Fruit fly (Drosophila melanogaster) whole organism, embryonic: ENCODE data around the gene CG31174.

Experiments
- B-H2 ChIP-seq: fragments of 200-800 bp; sonication (Bioruptor generic); optimal IDR thresholded peaks from 2 replicates; lab custom pipeline; 2018; ENCODE audit warnings: missing biosample characterization, mild to moderate bottlenecking, missing genetic modification characterization
- Blimp-1 ChIP-seq: fragments of 200-800 bp; sonication (Bioruptor generic); optimal IDR thresholded peaks from 3 replicates; lab custom pipeline; 2018; ENCODE audit warnings: missing biosample characterization, missing genetic modification characterization, mild to moderate bottlenecking, moderate library complexity, missing genetic modification reagents
- CG10979 ChIP-seq: fragments of 200-800 bp; sonication (Bioruptor generic); optimal IDR thresholded peaks from 2 replicates; lab custom pipeline; 2018; ENCODE audit warnings: missing biosample characterization, mild to moderate bottlenecking, missing genetic modification characterization, moderate library complexity
- CG11560 ChIP-seq: fragments of 200-800 bp; sonication (Bioruptor generic); IDR thresholded peaks from 3 replicates; pipeline ENCODE4 v1.3.6; 2022; ENCODE audit warnings: missing biosample characterization, missing genetic modification characterization
- CG11695 ChIP-seq: fragments of 200-800 bp; sonication (Bioruptor generic); IDR thresholded peaks from 3 replicates; pipeline ENCODE4 v1.3.6; 2022; ENCODE audit warnings: missing biosample characterization, missing genetic modification characterization
- CG12071 ChIP-seq: fragments of 200-800 bp; sonication (Bioruptor generic); optimal IDR thresholded peaks from 3 replicates; lab custom pipeline; 2018; ENCODE audit warnings: missing biosample characterization, mild to moderate bottlenecking, missing genetic modification characterization
- CG12769 ChIP-seq: fragments of 200-800 bp; sonication (Bioruptor generic); optimal IDR thresholded peaks from 2 replicates; lab custom pipeline; 2019; ENCODE audit warnings: missing biosample characterization, mild to moderate bottlenecking, missing genetic modification characterization, moderate library complexity
- CG13894 ChIP-seq: fragments of 200-800 bp; sonication (Bioruptor generic); optimal IDR thresholded peaks from 3 replicates; lab custom pipeline; 2018; ENCODE audit warnings: missing biosample characterization, mild to moderate bottlenecking, missing genetic modification characterization, moderate library complexity
- CG15073 ChIP-seq: fragments of 200-800 bp; sonication (Bioruptor generic); optimal IDR thresholded peaks from 2 replicates; lab custom pipeline; 2016; ENCODE audit warnings: missing biosample characterization, missing genetic modification characterization
- CG15514 ChIP-seq: fragments of 200-800 bp; sonication (Bioruptor generic); optimal IDR thresholded peaks from 3 replicates; lab custom pipeline; 2017; ENCODE audit warnings: missing biosample characterization, missing genetic modification characterization, mild to moderate bottlenecking, moderate library complexity, missing genetic modification reagents
- CG1647 ChIP-seq: fragments of 200-800 bp; sonication (Bioruptor generic); optimal IDR thresholded peaks from 3 replicates; lab custom pipeline; 2016; ENCODE audit warnings: missing biosample characterization, missing genetic modification characterization
- CG17568 ChIP-seq: fragments of 200-800 bp; sonication (Bioruptor generic); optimal IDR thresholded peaks from 2 replicates; lab custom pipeline; 2018; ENCODE audit warnings: missing biosample characterization, mild to moderate bottlenecking, missing genetic modification characterization, moderate library complexity
- CG2678 ChIP-seq: fragments of 200-800 bp; sonication (Bioruptor generic); optimal IDR thresholded peaks from 3 replicates; lab custom pipeline; 2019; ENCODE audit warnings: missing biosample characterization, mild to moderate bottlenecking, missing genetic modification characterization, moderate library complexity
- CG31388 ChIP-seq: fragments of 200-800 bp; sonication (Bioruptor generic); optimal IDR thresholded peaks from 2 replicates; lab custom pipeline; 2016; ENCODE audit warnings: missing biosample characterization, missing genetic modification characterization
- CG32767 ChIP-seq: fragments of 200-800 bp; sonication (Bioruptor generic); IDR thresholded peaks from 2 replicates; pipeline ENCODE4 v1.3.6; 2022; ENCODE audit warnings: missing biosample characterization, missing genetic modification characterization
- CG4820 ChIP-seq: fragments of 200-800 bp; sonication (Bioruptor generic); optimal IDR thresholded peaks from 3 replicates; lab custom pipeline; 2016; ENCODE audit warnings: missing biosample characterization, missing genetic modification characterization
- CG6689 ChIP-seq: fragments of 200-800 bp; sonication (Bioruptor generic); IDR thresholded peaks from 2 replicates; pipeline ENCODE4 v1.3.6; 2022; ENCODE audit warnings: missing biosample characterization, missing genetic modification characterization
- CG7987 ChIP-seq: fragments of 200-800 bp; sonication (Bioruptor generic); optimal IDR thresholded peaks from 2 replicates; lab custom pipeline; 2018; ENCODE audit warnings: missing biosample characterization, mild to moderate bottlenecking, missing genetic modification characterization, moderate library complexity
- CHES-1-like ChIP-seq: fragments of 200-800 bp; sonication (Bioruptor generic); optimal IDR thresholded peaks from 2 replicates; lab custom pipeline; 2016; ENCODE audit warnings: missing biosample characterization, missing genetic modification characterization
- Camta ChIP-seq: fragments of 200-800 bp; sonication (Bioruptor generic); optimal IDR thresholded peaks from 2 replicates; lab custom pipeline; 2016; ENCODE audit warnings: missing biosample characterization, missing genetic modification characterization
- Chrac-16 ChIP-seq: fragments of 200-800 bp; sonication (Bioruptor generic); optimal IDR thresholded peaks from 3 replicates; lab custom pipeline; 2016; ENCODE audit warnings: missing biosample characterization, missing genetic modification characterization
- Dip3 ChIP-seq: fragments of 200-800 bp; sonication (Bioruptor generic); optimal IDR thresholded peaks from 3 replicates; lab custom pipeline; 2016; ENCODE audit warnings: missing biosample characterization, missing genetic modification characterization
- Doc3 ChIP-seq: fragments of 200-800 bp; sonication (Bioruptor generic); IDR thresholded peaks from 3 replicates; pipeline ENCODE4 v1.3.6; 2022; ENCODE audit warnings: missing biosample characterization, missing genetic modification characterization; ENCODE audit not compliant: partially characterized antibody
- Eip74EF ChIP-seq, 2 experiments: fragments of 200-800 bp in 1 of 2; fragments of >200 bp in 1 of 2; sonication (Bioruptor generic) in 1 of 2; optimal IDR thresholded peaks; 2 replicates each; lab custom pipeline; 2017 to 2019; ENCODE audit warnings: missing biosample characterization in 2 of 2, missing genetic modification characterization in 2 of 2, mild to moderate bottlenecking in 1 of 2, moderate library complexity in 1 of 2
- H2.0 ChIP-seq: fragments of 200-800 bp; sonication (Bioruptor generic); IDR thresholded peaks from 2 replicates; pipeline ENCODE4 v1.3.6; 2022; ENCODE audit warnings: missing biosample characterization, missing genetic modification characterization
- Hmx ChIP-seq: fragments of 200-800 bp; sonication (Bioruptor generic); optimal IDR thresholded peaks from 2 replicates; lab custom pipeline; 2016; ENCODE audit warnings: missing biosample characterization, missing genetic modification characterization
- Lpt ChIP-seq: fragments of >200 bp; optimal IDR thresholded peaks from 2 replicates; lab custom pipeline; 2018; ENCODE audit warnings: missing biosample characterization, missing genetic modification characterization
- Mad ChIP-seq: fragments of 200-800 bp; sonication (Bioruptor generic); optimal IDR thresholded peaks from 2 replicates; lab custom pipeline; 2016; ENCODE audit warnings: missing biosample characterization, missing genetic modification characterization
- Max ChIP-seq: fragments of 200-800 bp; sonication (Bioruptor generic); optimal IDR thresholded peaks from 2 replicates; lab custom pipeline; 2016; ENCODE audit warnings: missing biosample characterization, mild to moderate bottlenecking, missing genetic modification characterization
- Mrtf ChIP-seq: fragments of 200-800 bp; sonication (Bioruptor generic); IDR thresholded peaks from 3 replicates; pipeline ENCODE4 v1.3.6; 2022; ENCODE audit warnings: missing biosample characterization, missing genetic modification characterization
- NFAT ChIP-seq: fragments of 200-800 bp; sonication (Bioruptor generic); IDR thresholded peaks from 2 replicates; pipeline ENCODE4 v1.3.6; 2022; ENCODE audit warnings: missing biosample characterization, missing genetic modification characterization
- Oli ChIP-seq: fragments of 200-800 bp; sonication (Bioruptor generic); optimal IDR thresholded peaks from 2 replicates; lab custom pipeline; 2018; ENCODE audit warnings: missing biosample characterization, mild to moderate bottlenecking, missing genetic modification characterization, moderate library complexity
- Pdp1 ChIP-seq, 2 experiments: fragments of 200-800 bp; sonication (Bioruptor generic); optimal IDR thresholded peaks; 3 replicates each; lab custom pipeline; 2016; ENCODE audit warnings: missing biosample characterization in 2 of 2, missing genetic modification characterization in 2 of 2, mild to moderate bottlenecking in 1 of 2, moderate library complexity in 1 of 2
- Ptx1 ChIP-seq: fragments of 200-800 bp; sonication (Bioruptor generic); IDR thresholded peaks from 2 replicates; pipeline ENCODE4 v1.3.6; 2022; ENCODE audit warnings: missing biosample characterization, missing genetic modification characterization
- TFAM ChIP-seq: fragments of 200-800 bp; sonication (Bioruptor generic); optimal IDR thresholded peaks from 2 replicates; lab custom pipeline; 2017; ENCODE audit warnings: missing biosample characterization, missing genetic modification characterization, inconsistent platforms
- Tbp ChIP-seq: fragments of >200 bp; optimal IDR thresholded peaks from 2 replicates; lab custom pipeline; 2018; ENCODE audit warnings: missing biosample characterization, missing genetic modification characterization
- Trl ChIP-seq, 3 experiments: fragments of >200 bp in 2 of 3; fragments of 200-800 bp in 1 of 3; sonication (Bioruptor generic) in 1 of 3; optimal IDR thresholded peaks; 2 replicates in 1 of 3; 3 replicates in 2 of 3; lab custom pipeline; 2016 to 2017; ENCODE audit warnings: missing biosample characterization in 1 of 3, missing genetic modification characterization in 1 of 3
- Xbp1 ChIP-seq: fragments of 200-800 bp; sonication (Bioruptor generic); optimal IDR thresholded peaks from 3 replicates; lab custom pipeline; 2016; ENCODE audit warnings: missing biosample characterization, mild to moderate bottlenecking, missing genetic modification characterization
- ash1 ChIP-seq: fragments of 200-800 bp; sonication (Bioruptor generic); optimal IDR thresholded peaks from 2 replicates; lab custom pipeline; 2018; ENCODE audit warnings: missing biosample characterization, mild to moderate bottlenecking, missing genetic modification characterization
- dmrt11E ChIP-seq: fragments of 200-800 bp; sonication (Bioruptor generic); optimal IDR thresholded peaks from 3 replicates; lab custom pipeline; 2018; ENCODE audit warnings: missing biosample characterization, mild to moderate bottlenecking, missing genetic modification characterization, moderate library complexity
- ems ChIP-seq: fragments of 200-800 bp; sonication (Bioruptor generic); optimal IDR thresholded peaks from 3 replicates; lab custom pipeline; 2016; ENCODE audit warnings: missing biosample characterization, missing genetic modification characterization
- fd3F ChIP-seq: fragments of 200-800 bp; sonication (Bioruptor generic); optimal IDR thresholded peaks from 2 replicates; lab custom pipeline; 2018; ENCODE audit warnings: missing biosample characterization, mild to moderate bottlenecking, missing genetic modification characterization, moderate library complexity
- gem ChIP-seq: fragments of 200-800 bp; sonication (Bioruptor generic); optimal IDR thresholded peaks from 2 replicates; lab custom pipeline; 2019; ENCODE audit warnings: missing biosample characterization, mild to moderate bottlenecking, missing genetic modification characterization, moderate library complexity
- gsb-n ChIP-seq: fragments of 200-800 bp; sonication (Bioruptor generic); optimal IDR thresholded peaks from 3 replicates; lab custom pipeline; 2018; ENCODE audit warnings: missing biosample characterization, mild to moderate bottlenecking, missing genetic modification characterization
- jigr1 ChIP-seq: fragments of 200-800 bp; sonication (Bioruptor generic); IDR thresholded peaks from 3 replicates; pipeline ENCODE4 v1.3.6; 2022; ENCODE audit warnings: missing biosample characterization, missing genetic modification characterization
- lbe ChIP-seq: fragments of 200-800 bp; sonication (Bioruptor generic); optimal IDR thresholded peaks from 2 replicates; lab custom pipeline; 2016; ENCODE audit warnings: missing biosample characterization, mild to moderate bottlenecking, missing genetic modification characterization
- salm ChIP-seq: fragments of 200-800 bp; sonication (Bioruptor generic); optimal IDR thresholded peaks from 2 replicates; lab custom pipeline; 2018; ENCODE audit warnings: missing biosample characterization, mild to moderate bottlenecking, missing genetic modification characterization
- sr ChIP-seq: fragments of 200-800 bp; sonication (Bioruptor generic); IDR thresholded peaks from 3 replicates; pipeline ENCODE4 v1.3.6; 2022; ENCODE audit warnings: missing biosample characterization, missing genetic modification characterization
- tna ChIP-seq: fragments of 200-800 bp; sonication (Bioruptor generic); IDR thresholded peaks from 2 replicates; pipeline ENCODE4 v1.3.6; 2022; ENCODE audit warnings: missing biosample characterization, missing genetic modification characterization; ENCODE audit not compliant: partially characterized antibody

Gene CG31174

dm6 chr3R:21888696-21889602 is 19.6 kb upstream of the CG31174 start, which contains the start of gene CG43844 (continued):
- TF ChIP-seq CG31388 (GFP tag; lab: Kevin White, UChicago) (no peak), CG15514 (GFP tag; lab: Kevin White, UChicago) (no peak), Eip74EF (GFP tag; optimal IDR thresholded peaks at IDR 0.05; lab: Kevin White, UChicago) (no peak), CG13894 (tag; lab: Kevin White, UChicago) (no peak), Ptx1 (GFP tag; lab: Robert Waterston, UW) (no peak), Mad (GFP tag; lab: Kevin White, UChicago) (no peak), Trl (optimal IDR thresholded peaks at IDR 0.05; lab: Kevin White, UChicago) (no peak), Trl (GFP tag; optimal IDR thresholded peaks at IDR 0.05; lab: Kevin White, UChicago) (no peak), H2.0 (GFP tag; lab: Robert Waterston, UW) (no peak), Chrac-16 (no peak), TFAM (GFP tag; lab: Kevin White, UChicago) (no peak), Doc3 (GFP tag; lab: Robert Waterston, UW) (no peak), Tbp (GFP tag; lab: Kevin White, UChicago) (no peak), dmrt11E (tag; lab: Kevin White, UChicago) (no peak), CG10979 (tag; lab: Kevin White, UChicago) (no peak), fd3F (GFP tag; lab: Kevin White, UChicago) (no peak), gem (tag; lab: Kevin White, UChicago) (no peak), B-H2 (GFP tag; lab: Kevin White, UChicago) (no peak), CG1647 (GFP tag; lab: Kevin White, UChicago) (no peak), Mrtf (no peak), CG32767 (GFP tag; lab: Robert Waterston, UW) (no peak), Camta (GFP tag; lab: Kevin White, UChicago) (no peak), CG7987 (GFP tag; lab: Kevin White, UChicago) (no peak), Pdp1 (GFP tag; optimal IDR thresholded peaks at IDR 0.05; lab: Kevin White, UChicago) (peak in 1 of 2 experiments; percentile 21), Lpt (no peak), Dip3 (no peak), ems (no peak), CG2678 (tag; lab: Kevin White, UChicago) (no peak), sr (GFP tag; lab: Robert Waterston, UW) (no peak), Xbp1 (GFP tag; lab: Kevin White, UChicago) (no peak), CG4820 (GFP tag; lab: Kevin White, UChicago) (no peak), CG15073 (GFP tag; lab: Kevin White, UChicago) (no peak), Oli (tag; lab: Kevin White, UChicago) (no peak), CG11695 (no peak), CG6689 (GFP tag; lab: Robert Waterston, UW) (no peak), NFAT (GFP tag; lab: Robert Waterston, UW) (no peak), CG17568 (GFP tag; lab: Kevin White, UChicago) (no peak), Hmx (GFP tag; lab: Kevin White, UChicago) (no peak), CHES-1-like (no peak), Blimp-1 (GFP tag; lab: Kevin White, UChicago) (no peak), salm (no peak), jigr1 (GFP tag; lab: Robert Waterston, UW) (no peak), lbe (GFP tag; lab: Kevin White, UChicago) (no peak), Max (GFP tag; lab: Kevin White, UChicago) (no peak), CG11560 (tag; lab: Robert Waterston, UW) (no peak), CG12769 (tag; lab: Kevin White, UChicago) (no peak), CG12071 (GFP tag; lab: Kevin White, UChicago) (no peak), ash1 (GFP tag; lab: Kevin White, UChicago) (no peak), tna (no peak), gsb-n (no peak)
